Fruit fly (Drosophila melanogaster): ENCODE measurements around the gene CG34150.

CG34150 gene

DNA sequence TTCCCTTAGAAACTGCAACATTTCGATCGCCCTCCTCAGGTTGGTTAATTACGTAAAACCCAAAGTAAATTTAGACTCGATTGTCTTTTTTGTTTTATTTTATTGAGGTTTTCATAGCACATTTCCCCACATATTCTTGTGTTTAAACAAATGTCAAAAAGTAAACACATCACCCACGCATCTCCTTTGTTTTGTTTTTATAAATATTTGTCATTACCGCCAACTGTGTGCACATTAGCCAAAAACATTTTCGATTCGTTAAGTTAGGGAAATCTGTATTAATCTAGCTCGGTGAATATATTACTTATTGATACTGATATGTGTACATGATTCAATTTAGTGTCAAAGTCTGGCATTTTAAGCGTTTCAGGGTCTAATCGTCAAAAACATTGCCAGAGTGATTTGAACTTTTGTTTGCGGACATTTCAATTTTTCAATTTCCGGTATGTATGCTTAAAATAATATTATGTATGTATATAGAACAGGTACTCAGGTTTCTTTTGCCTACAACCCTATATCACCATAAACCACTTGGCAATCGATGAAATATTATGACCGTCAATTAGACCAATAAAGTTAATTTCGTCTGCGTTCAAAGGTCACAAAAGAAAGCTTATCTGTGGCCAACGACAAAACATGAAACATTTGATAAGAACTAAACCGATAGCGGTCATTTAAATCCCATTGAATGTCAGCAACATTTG, 4.3 kb upstream of the CG34150 start (continued):
- TF ChIP-seq Opbp (GFP tag; IDR thresholded peaks at IDR 0.05; ENCODE audit: partially characterized antibody) (no peak), btn (GFP tag; optimal IDR thresholded peaks at IDR 0.05) (no peak), pum (GFP tag; optimal IDR thresholded peaks at IDR 0.05) (no peak), CG31365 (tag; optimal IDR thresholded peaks at IDR 0.05) (peak; percentile 45), row (GFP tag; IDR thresholded peaks at IDR 0.05) (0 out of 3 replicates have a peak, but pooled peaks have one; percentile 7), Doc3 (GFP tag; IDR thresholded peaks at IDR 0.05; ENCODE audit: partially characterized antibody) (no peak), E2f2 (GFP tag; IDR thresholded peaks at IDR 0.05) (no peak), CG9817 (tag; optimal IDR thresholded peaks at IDR 0.05) (peak; percentile 9), CG17829 (tag; optimal IDR thresholded peaks at IDR 0.05) (no peak), dpn (GFP tag; optimal IDR thresholded peaks at IDR 0.05) (no peak), CG6854 (GFP tag; optimal IDR thresholded peaks at IDR 0.05) (peak; percentile 48), CG17612 (GFP tag; IDR thresholded peaks at IDR 0.05) (no peak), lilli (GFP tag; optimal IDR thresholded peaks at IDR 0.05) (no peak), hkb (optimal IDR thresholded peaks at IDR 0.05) (no peak), hkb (GFP tag; IDR thresholded peaks at IDR 0.05) (peak; percentile 33; the same call in 1 of the 2 replicates), caup (GFP tag; optimal IDR thresholded peaks at IDR 0.05; ENCODE audit: severe bottlenecking) (peak; percentile 68), nmo (GFP tag; optimal IDR thresholded peaks at IDR 0.05) (no peak), phol (tag; optimal IDR thresholded peaks at IDR 0.05) (no peak), CG4328 (GFP tag; optimal IDR thresholded peaks at IDR 0.05) (peak; percentile 61), salm (tag; optimal IDR thresholded peaks at IDR 0.05) (peak; percentile 57), CG3281 (GFP tag; optimal IDR thresholded peaks at IDR 0.05) (peak; percentile 74), knrl (GFP tag; IDR thresholded peaks at IDR 0.05; ENCODE audit: partially characterized antibody) (no peak), CG2202 (tag; optimal IDR thresholded peaks at IDR 0.05) (peak; percentile 53), pzg (GFP tag; optimal IDR thresholded peaks at IDR 0.05) (no peak), HLH54F (GFP tag; optimal IDR thresholded peaks at IDR 0.05) (no peak), CG16779 (GFP tag; IDR thresholded peaks at IDR 0.05) (no peak), NK7.1 (GFP tag; optimal IDR thresholded peaks at IDR 0.05) (no peak), HHEX (GFP tag; optimal IDR thresholded peaks at IDR 0.05) (peak; percentile 67), Dip3 (GFP tag; optimal IDR thresholded peaks at IDR 0.05) (no peak), CG2678 (tag; optimal IDR thresholded peaks at IDR 0.05) (no peak), nerfin-2 (GFP tag; IDR thresholded peaks at IDR 0.05; ENCODE audit: partially characterized antibody) (no peak), CG6765 (GFP tag; optimal IDR thresholded peaks at IDR 0.05) (peak; percentile 69), Max (GFP tag; optimal IDR thresholded peaks at IDR 0.05) (no peak), CG1647 (GFP tag; optimal IDR thresholded peaks at IDR 0.05) (no peak), bigmax (GFP tag; optimal IDR thresholded peaks at IDR 0.05) (peak; percentile 12), klu (GFP tag; IDR thresholded peaks at IDR 0.05) (no peak), Awh (GFP tag; IDR thresholded peaks at IDR 0.05) (no peak), MBD-R2 (GFP tag; IDR thresholded peaks at IDR 0.05) (no peak), Sry-β (GFP tag; optimal IDR thresholded peaks at IDR 0.05) (peak; percentile 31), crc (GFP tag; optimal IDR thresholded peaks at IDR 0.05) (no peak), Dad (GFP tag; optimal IDR thresholded peaks at IDR 0.05) (no peak), gro (GFP tag; optimal IDR thresholded peaks at IDR 0.05) (peak; percentile 17), tna (GFP tag; IDR thresholded peaks at IDR 0.05; ENCODE audit: partially characterized antibody) (no peak), Hr51 (GFP tag; optimal IDR thresholded peaks at IDR 0.05) (no peak), Ssrp (tag; optimal IDR thresholded peaks at IDR 0.05) (no peak), exex (tag; optimal IDR thresholded peaks at IDR 0.05) (peak; percentile 90), rib (GFP tag; IDR thresholded peaks at IDR 0.05) (0 out of 2 replicates have a peak, but pooled peaks have one; percentile 12), Hey (tag; optimal IDR thresholded peaks at IDR 0.05) (no peak), CG3847 (GFP tag; IDR thresholded peaks at IDR 0.05) (no peak), Lpt (GFP tag; optimal IDR thresholded peaks at IDR 0.05) (no peak)

Data from whole organism, embryonic.